Fruit fly (Drosophila melanogaster) S2 (cell line): ENCODE results near the gene Sry-beta.
A peak's percentile ranks its signal among the peaks of the same experiment; 100 is the strongest.

Source experiments
- CG8478 ChIP-seq: fragments of >200 bp; optimal IDR thresholded peaks from 2 replicates; lab custom pipeline; 2018
- CTCF ChIP-seq, 2 experiments: fragments of >200 bp; optimal IDR thresholded peaks; 2 replicates each; lab custom pipeline; 2018

dm6 chr3R:30043139-30043744 lies 3.7 kb downstream of the Sry-beta start, which contains the start of gene Sry-delta:
- TF ChIP-seq CTCF (optimal IDR thresholded peaks at IDR 0.05; lab: Kevin White, UChicago) (peak; percentile 10 to 34), CG8478 (lab: Kevin White, UChicago) (no peak)
